Fruit fly (Drosophila melanogaster) Kc167 (cell line): Measurements from ENCODE around the gene CG46313.

Experiments
- Myc ChIP-seq: fragments of >200 bp; optimal IDR thresholded peaks from 2 replicates; lab custom pipeline; 2017; ENCODE audit warnings: missing external identifiers
- h ChIP-seq: fragments of >200 bp; optimal IDR thresholded peaks from 3 replicates; lab custom pipeline; 2018; ENCODE audit warnings: missing external identifiers
- insv ChIP-seq: fragments of >200 bp; optimal IDR thresholded peaks from 3 replicates; lab custom pipeline; 2018; ENCODE audit warnings: missing external identifiers
- psq ChIP-seq: fragments of >200 bp; optimal IDR thresholded peaks from 2 replicates; lab custom pipeline; 2017; ENCODE audit warnings: missing external identifiers

DNA sequence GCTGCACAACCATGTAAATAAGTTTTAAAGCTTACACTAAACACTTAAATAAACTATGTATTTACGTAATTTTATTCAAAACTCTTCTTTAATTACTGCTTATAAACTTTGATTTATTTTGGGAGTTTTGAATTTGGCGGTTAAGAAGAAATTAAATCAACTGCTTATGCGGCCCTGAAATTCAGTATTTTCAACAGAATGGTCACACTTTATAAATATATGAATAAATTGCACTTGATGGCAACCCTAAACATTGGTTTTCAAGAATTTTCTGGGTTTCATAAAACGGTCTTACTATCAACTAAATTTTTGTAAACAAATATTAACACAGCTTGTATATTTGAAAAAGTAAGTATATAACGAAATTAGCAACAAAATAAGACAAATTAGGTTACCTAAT lies 33.1 kb upstream of the CG46313 start, which contains the start of gene CG14252:
- TF ChIP-seq insv (no peak), h (lab: Kevin White, UChicago) (no peak), psq (no peak), Myc (lab: Kevin White, UChicago) (no peak)
